Worm (Caenorhabditis elegans) whole organism, L3 larva: ENCODE results near the gene F46B3.23.
"Not testable (repeated sequence)": the region's sequence is repeated elsewhere in the genome, so short reads cannot be mapped to it uniquely, and the experiment has no call there.

Experiments
- eor-1 ChIP-seq, 2 experiments: fragments of 150-350 bp; optimal IDR thresholded peaks; 2 replicates each; lab custom pipeline; 2014 to 2018; ENCODE audit warnings: missing biosample characterization in 2 of 2, missing genetic modification characterization in 2 of 2
- fos-1 ChIP-seq: fragments of 150-350 bp; optimal IDR thresholded peaks from 2 replicates; lab custom pipeline; 2014; ENCODE audit warnings: missing biosample characterization, missing genetic modification characterization
- nhr-11 ChIP-seq: fragments of 150-350 bp; optimal IDR thresholded peaks from 2 replicates; lab custom pipeline; 2014; ENCODE audit warnings: missing biosample characterization, missing genetic modification characterization
- nhr-28 ChIP-seq: fragments of 150-350 bp; optimal IDR thresholded peaks from 2 replicates; lab custom pipeline; 2014; ENCODE audit warnings: missing biosample characterization, missing genetic modification characterization
- zag-1 ChIP-seq: fragments of 150-350 bp; optimal IDR thresholded peaks from 2 replicates; lab custom pipeline; 2014; ENCODE audit warnings: missing biosample characterization, missing genetic modification characterization

- not testable (repeated sequence) for TF ChIP-seq fos-1; zag-1 (tag; lab: Kevin White, UChicago); nhr-11 (tag; lab: Kevin White, UChicago); eor-1 (tag; optimal IDR thresholded peaks at IDR 0.05; lab: Kevin White, UChicago); nhr-28 (tag; lab: Kevin White, UChicago)
These were observed 42.5 kb downstream of the F46B3.23 start, which contains the start of gene F26F2.13 for ce11 chrV:20564054-20564453.
